Worm (Caenorhabditis elegans) whole organism, L1 larva: ENCODE measurements around the gene lsm-4.
A peak's percentile ranks its signal among the peaks of the same experiment; 100 is the strongest.

Source experiments
- C04F5.9 ChIP-seq: sonication (generic microtip); optimal IDR thresholded peaks from 2 replicates; lab custom pipeline; 2016; ENCODE audit warnings: missing genetic modification characterization, missing compliant biosample characterization
- C16A3.4 ChIP-seq: fragments of 150-350 bp; optimal IDR thresholded peaks from 2 replicates; lab custom pipeline; 2014; ENCODE audit warnings: missing biosample characterization, missing genetic modification characterization
- F16B12.6 ChIP-seq: fragments of 150-350 bp; optimal IDR thresholded peaks from 2 replicates; lab custom pipeline; 2014; ENCODE audit warnings: missing biosample characterization, missing genetic modification characterization
- Y116A8C.19 ChIP-seq: sonication (generic microtip); optimal IDR thresholded peaks from 2 replicates; lab custom pipeline; 2016; ENCODE audit warnings: missing compliant biosample characterization, missing genetic modification characterization, borderline replicate concordance
- alr-1 ChIP-seq: fragments of 200-800 bp; sonication (Bioruptor generic); optimal IDR thresholded peaks from 2 replicates; lab custom pipeline; 2018; ENCODE audit warnings: borderline replicate concordance, mild to moderate bottlenecking, missing genetic modification characterization, missing compliant biosample characterization
- blmp-1 ChIP-seq: fragments of 150-350 bp; optimal IDR thresholded peaks from 2 replicates; lab custom pipeline; 2014; ENCODE audit warnings: missing biosample characterization, missing genetic modification characterization
- ces-1 ChIP-seq: fragments of 150-350 bp; optimal IDR thresholded peaks from 2 replicates; lab custom pipeline; 2014; ENCODE audit warnings: missing biosample characterization, missing genetic modification reagents, missing genetic modification characterization
- efl-1 ChIP-seq, 4 experiments: fragments of 150-350 bp; optimal IDR thresholded peaks in 3 of 4; peaks in 1 of 4; 1 replicate in 1 of 4; 2 replicates in 3 of 4; lab custom pipeline; 2014; ENCODE audit warnings: missing biosample characterization in 2 of 4, missing genetic modification characterization in 2 of 4, missing genetic modification reagents in 2 of 4
- elt-2 ChIP-seq: sonication (generic microtip); optimal IDR thresholded peaks from 2 replicates; lab custom pipeline; 2016; ENCODE audit warnings: missing genetic modification characterization, mild to moderate bottlenecking, inconsistent platforms, missing compliant biosample characterization, missing genetic modification reagents
- elt-3 ChIP-seq, 6 experiments: fragments of 150-350 bp in 1 of 6; sonication (generic microtip); optimal IDR thresholded peaks; 2 replicates each; lab custom pipeline; 2017 to 2018; ENCODE audit warnings: missing biosample characterization in 6 of 6, missing genetic modification characterization in 6 of 6, inconsistent platforms in 1 of 6
- fkh-10 ChIP-seq: sonication (generic microtip); optimal IDR thresholded peaks from 2 replicates; lab custom pipeline; 2017; ENCODE audit warnings: missing biosample characterization, missing genetic modification reagents, missing genetic modification characterization
- fkh-4 ChIP-seq: sonication (generic microtip); optimal IDR thresholded peaks from 2 replicates; lab custom pipeline; 2016; ENCODE audit warnings: missing compliant biosample characterization, missing genetic modification characterization, borderline replicate concordance
- fkh-8 ChIP-seq: sonication (generic microtip); optimal IDR thresholded peaks from 2 replicates; lab custom pipeline; 2016; ENCODE audit warnings: mild to moderate bottlenecking, missing genetic modification characterization, missing compliant biosample characterization
- grh-1 ChIP-seq: fragments of 200-800 bp; sonication (Bioruptor generic); IDR thresholded peaks from 2 replicates; pipeline ENCODE4 v1.3.6; 2022; ENCODE audit warnings: missing genetic modification reagents, missing genetic modification characterization, missing compliant biosample characterization
- hlh-4 ChIP-seq: sonication (generic microtip); optimal IDR thresholded peaks from 2 replicates; lab custom pipeline; 2016; ENCODE audit warnings: mild to moderate bottlenecking, missing genetic modification characterization, missing compliant biosample characterization
- irx-1 ChIP-seq: sonication (generic microtip); optimal IDR thresholded peaks from 2 replicates; lab custom pipeline; 2016; ENCODE audit warnings: missing genetic modification characterization, missing compliant biosample characterization
- isw-1 ChIP-seq: fragments of 200-800 bp; sonication (Bioruptor generic); IDR thresholded peaks from 2 replicates; pipeline ENCODE4 v1.3.6; 2022; ENCODE audit warnings: missing genetic modification characterization, missing compliant biosample characterization
- lin-13 ChIP-seq: fragments of 150-350 bp; optimal IDR thresholded peaks from 2 replicates; lab custom pipeline; 2014; ENCODE audit warnings: missing biosample characterization, missing genetic modification reagents, missing genetic modification characterization
- lin-14 ChIP-seq: fragments of 200-800 bp; sonication (Bioruptor generic); optimal IDR thresholded peaks from 2 replicates; lab custom pipeline; 2018; ENCODE audit warnings: mild to moderate bottlenecking, missing genetic modification characterization, moderate library complexity, missing compliant biosample characterization
- lin-35 ChIP-seq, 2 experiments: fragments of 150-350 bp; optimal IDR thresholded peaks; 2 replicates each; lab custom pipeline; 2014; ENCODE audit warnings: missing biosample characterization in 2 of 2, missing genetic modification characterization in 2 of 2, missing genetic modification reagents in 2 of 2
- lir-3 ChIP-seq: sonication (generic microtip); optimal IDR thresholded peaks from 2 replicates; lab custom pipeline; 2016; ENCODE audit warnings: mild to moderate bottlenecking, missing genetic modification characterization, moderate library complexity, missing compliant biosample characterization; ENCODE audit not compliant: poor library complexity
- mdl-1 ChIP-seq, 2 experiments: fragments of 150-350 bp; optimal IDR thresholded peaks; 2 replicates each; lab custom pipeline; 2014 to 2017; ENCODE audit warnings: missing biosample characterization in 2 of 2, missing genetic modification characterization in 2 of 2, inconsistent platforms in 1 of 2
- nhr-11 ChIP-seq: fragments of 150-350 bp; optimal IDR thresholded peaks from 2 replicates; lab custom pipeline; 2014; ENCODE audit warnings: missing biosample characterization, missing genetic modification characterization
- nhr-19 ChIP-seq: fragments of 200-800 bp; sonication (Bioruptor generic); conservative IDR thresholded peaks from 2 replicates; pipeline ENCODE4 v1.3.6; 2022; ENCODE audit warnings: missing genetic modification characterization, missing compliant biosample characterization
- nhr-237 ChIP-seq: fragments of 150-350 bp; optimal IDR thresholded peaks from 2 replicates; lab custom pipeline; 2014; ENCODE audit warnings: missing biosample characterization, missing genetic modification characterization
- nhr-28 ChIP-seq: fragments of 150-350 bp; optimal IDR thresholded peaks from 2 replicates; lab custom pipeline; 2014; ENCODE audit warnings: missing biosample characterization, missing genetic modification characterization
- nhr-47 ChIP-seq: sonication (generic microtip); optimal IDR thresholded peaks from 2 replicates; lab custom pipeline; 2016; ENCODE audit warnings: mild to moderate bottlenecking, missing genetic modification characterization, moderate library complexity, missing compliant biosample characterization
- nhr-84 ChIP-seq: sonication (generic microtip); optimal IDR thresholded peaks from 2 replicates; lab custom pipeline; 2017; ENCODE audit warnings: missing biosample characterization, missing genetic modification characterization
- nhr-85 ChIP-seq: sonication (generic microtip); peaks from one replicate; lab custom pipeline; 2016; ENCODE audit warnings: missing genetic modification characterization, inconsistent platforms, missing compliant biosample characterization
- pax-3 ChIP-seq: fragments of 200-800 bp; sonication (Bioruptor generic); optimal IDR thresholded peaks from 2 replicates; lab custom pipeline; 2018; ENCODE audit warnings: mild to moderate bottlenecking, missing genetic modification characterization, moderate library complexity, missing compliant biosample characterization
- skn-1 ChIP-seq: fragments of 150-350 bp; optimal IDR thresholded peaks from 2 replicates; lab custom pipeline; 2014; ENCODE audit warnings: missing biosample characterization, missing genetic modification characterization
- snpc-4 ChIP-seq: fragments of 150-350 bp; optimal IDR thresholded peaks from 2 replicates; lab custom pipeline; 2014; ENCODE audit warnings: missing biosample characterization, missing genetic modification characterization
- snu-23 ChIP-seq: sonication (generic microtip); optimal IDR thresholded peaks from 2 replicates; lab custom pipeline; 2016; ENCODE audit warnings: missing genetic modification characterization, missing compliant biosample characterization
- sptf-1 ChIP-seq: fragments of 150-350 bp; optimal IDR thresholded peaks from 2 replicates; lab custom pipeline; 2014; ENCODE audit warnings: missing biosample characterization, missing genetic modification characterization
- tlp-1 ChIP-seq: fragments of 150-350 bp; optimal IDR thresholded peaks from 2 replicates; lab custom pipeline; 2014; ENCODE audit warnings: missing biosample characterization, missing genetic modification characterization
- unc-30 ChIP-seq: sonication (generic microtip); optimal IDR thresholded peaks from 2 replicates; lab custom pipeline; 2017; ENCODE audit warnings: missing biosample characterization, missing genetic modification characterization
- unc-86 ChIP-seq: sonication (generic microtip); optimal IDR thresholded peaks from 2 replicates; lab custom pipeline; 2016; ENCODE audit warnings: missing genetic modification characterization, missing compliant biosample characterization
- unc-98 ChIP-seq: fragments of 200-800 bp; sonication (Bioruptor generic); IDR thresholded peaks from 2 replicates; pipeline ENCODE4 v1.3.6; 2022; ENCODE audit warnings: missing genetic modification characterization, missing compliant biosample characterization
- zag-1 ChIP-seq: fragments of 150-350 bp; optimal IDR thresholded peaks from 2 replicates; lab custom pipeline; 2014; ENCODE audit warnings: missing biosample characterization, missing genetic modification characterization
- zip-4 ChIP-seq: fragments of 200-800 bp; sonication (Bioruptor generic); optimal IDR thresholded peaks from 2 replicates; lab custom pipeline; 2018; ENCODE audit warnings: mild to moderate bottlenecking, missing genetic modification characterization, moderate library complexity, missing compliant biosample characterization
- ztf-11 ChIP-seq, 2 experiments: sonication (generic microtip); optimal IDR thresholded peaks; 2 replicates each; lab custom pipeline; 2016 to 2017; ENCODE audit warnings: missing genetic modification characterization in 2 of 2, missing biosample characterization in 1 of 2, missing compliant biosample characterization in 1 of 2
- ztf-4 ChIP-seq: fragments of 150-350 bp; optimal IDR thresholded peaks from 2 replicates; lab custom pipeline; 2014; ENCODE audit warnings: missing biosample characterization, missing genetic modification characterization

Gene lsm-4

DNA sequence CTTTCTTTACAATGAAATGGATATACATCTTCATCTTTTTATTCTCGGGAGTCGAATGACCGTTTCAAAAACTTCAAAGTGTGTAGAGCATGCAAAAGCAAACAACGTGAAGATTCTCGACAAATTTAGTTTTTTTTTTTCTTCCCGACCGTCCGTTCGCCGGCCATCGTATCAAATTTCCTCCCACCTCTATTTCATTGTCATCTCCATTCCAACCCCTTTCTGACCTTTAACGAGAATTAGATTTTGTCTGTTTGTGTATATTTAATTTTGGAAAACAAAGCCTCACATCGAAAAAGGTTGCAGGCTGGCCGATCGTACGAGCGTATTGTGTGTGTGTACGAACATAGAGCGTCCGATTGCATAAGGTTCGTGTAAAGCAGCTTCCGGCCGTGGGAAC is 46.1 kb upstream of the lsm-4 start, which contains the start of gene C30G12.1:
C30G12.1 (plus strand) TSS at position 301 of the 400 bp plus-strand sequence.
- no peak for TF ChIP-seq pax-3 (tag; lab: Kevin White, UChicago)
- TF ChIP-seq fkh-8, result no peak
- TF ChIP-seq unc-86 (tag; lab: Kevin White, UChicago), result no peak
- TF ChIP-seq lin-13 (GFP tag; lab: Kevin White, UChicago), result no peak
- no peak for TF ChIP-seq efl-1 (optimal IDR thresholded peaks at IDR 0.05; lab: Kevin White, UChicago)
- peak in 1 of 2 experiments; percentile 17 for TF ChIP-seq efl-1 (GFP tag; optimal IDR thresholded peaks at IDR 0.05 in 1 of 2; lab: Kevin White, UChicago)
- no peak for TF ChIP-seq grh-1 (GFP tag; lab: Robert Waterston, UW)
- no peak for TF ChIP-seq tlp-1 (tag; lab: Kevin White, UChicago)
- TF ChIP-seq ces-1 (GFP tag; lab: Kevin White, UChicago), result no peak

DNA sequence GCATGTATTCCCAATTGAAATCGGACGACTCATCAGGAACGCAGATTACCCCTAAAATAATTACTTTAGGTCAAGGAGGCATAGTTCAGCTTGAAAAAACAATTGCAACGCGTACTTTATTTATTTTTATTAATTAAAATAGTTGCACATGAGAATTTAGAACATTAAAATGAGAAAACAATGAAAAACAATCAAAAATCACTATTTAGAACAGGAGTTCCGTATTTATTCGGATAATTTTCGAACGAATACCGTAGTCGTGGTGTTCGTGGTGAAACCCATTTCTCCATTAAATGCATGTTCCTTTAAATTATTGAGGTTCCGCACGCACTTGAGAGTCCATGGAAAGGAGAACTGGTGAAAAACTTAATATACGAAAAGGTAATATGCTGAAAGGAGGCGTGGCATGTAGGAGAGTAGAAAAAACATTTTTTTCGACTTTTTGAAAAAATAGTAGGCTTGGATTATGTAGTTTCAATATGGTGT is 45.3 kb upstream of the lsm-4 start, which contains the start of gene puf-8:
puf-8 (minus strand) TSS at position 51 of the 486 bp plus-strand sequence.
- TF ChIP-seq skn-1 (tag; lab: Kevin White, UChicago), result no peak
- TF ChIP-seq nhr-28 (tag; lab: Kevin White, UChicago), result no peak
- TF ChIP-seq snpc-4 (tag; lab: Kevin White, UChicago), result no peak
- TF ChIP-seq nhr-237, result no peak
- no peak for TF ChIP-seq unc-86 (tag; lab: Kevin White, UChicago)
- TF ChIP-seq fkh-8, result no peak
- no peak for TF ChIP-seq unc-98
- no peak for TF ChIP-seq Y116A8C.19

DNA sequence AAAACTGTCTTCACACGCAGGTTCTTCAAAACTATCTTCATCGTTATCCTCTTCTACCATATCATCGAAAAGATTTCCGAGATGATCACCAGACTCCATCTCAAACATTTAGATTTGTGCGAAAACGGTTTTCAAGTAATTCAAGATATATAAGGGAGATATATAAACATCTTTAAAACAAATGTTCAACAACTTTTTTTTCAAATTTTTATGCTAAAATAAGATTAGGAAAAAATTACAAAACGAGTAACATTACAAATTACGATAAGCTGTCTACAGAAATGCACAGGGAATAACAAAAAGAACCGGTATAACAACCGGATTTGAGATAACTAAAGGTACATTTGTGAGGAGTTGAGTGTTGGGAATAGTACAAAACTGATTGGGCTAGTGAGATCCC is 43.0 kb upstream of the lsm-4 start, which contains the start of gene C30G12.6:
C30G12.6 (minus strand) TSS at position 101 of the 400 bp plus-strand sequence.
- TF ChIP-seq fkh-4 (tag; lab: Kevin White, UChicago) (no peak), nhr-85 (peak; percentile 14), nhr-47 (tag; lab: Kevin White, UChicago) (no peak), hlh-4 (tag; lab: Kevin White, UChicago) (no peak), nhr-11 (tag; lab: Kevin White, UChicago) (no peak)

DNA sequence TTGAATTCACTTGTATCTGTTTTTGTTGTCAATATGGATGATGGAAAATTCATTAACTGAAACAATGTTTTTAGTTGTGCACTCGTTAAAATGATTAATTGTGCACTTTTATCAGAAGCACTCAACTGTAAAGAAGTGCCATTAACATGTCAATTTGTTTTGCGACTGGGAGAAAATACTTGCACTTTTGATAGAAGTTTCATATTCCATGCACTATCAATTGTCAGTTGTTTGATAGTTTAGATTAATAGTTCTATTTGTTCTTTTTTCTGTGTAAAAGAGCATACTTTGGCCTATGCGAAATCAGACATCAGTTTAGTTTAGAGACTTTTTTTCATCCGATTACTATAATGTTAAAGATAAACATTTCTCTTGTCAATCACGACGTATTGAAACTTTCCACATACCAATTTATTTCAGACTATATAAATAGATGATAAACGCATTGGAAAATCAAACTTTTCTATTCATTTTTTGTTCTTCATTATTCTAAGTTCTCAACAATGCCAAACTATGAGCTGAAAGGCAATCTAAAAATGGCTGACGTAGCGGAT is 37.0 kb upstream of the lsm-4 start, which contains the start of gene C30G12.2:
C30G12.2 (plus strand) TSS at position 504 of the 554 bp plus-strand sequence.
- TF ChIP-seq elt-2 (peak; percentile 61), ztf-4 (tag; lab: Kevin White, UChicago) (no peak), pax-3 (tag; lab: Kevin White, UChicago) (no peak)

DNA sequence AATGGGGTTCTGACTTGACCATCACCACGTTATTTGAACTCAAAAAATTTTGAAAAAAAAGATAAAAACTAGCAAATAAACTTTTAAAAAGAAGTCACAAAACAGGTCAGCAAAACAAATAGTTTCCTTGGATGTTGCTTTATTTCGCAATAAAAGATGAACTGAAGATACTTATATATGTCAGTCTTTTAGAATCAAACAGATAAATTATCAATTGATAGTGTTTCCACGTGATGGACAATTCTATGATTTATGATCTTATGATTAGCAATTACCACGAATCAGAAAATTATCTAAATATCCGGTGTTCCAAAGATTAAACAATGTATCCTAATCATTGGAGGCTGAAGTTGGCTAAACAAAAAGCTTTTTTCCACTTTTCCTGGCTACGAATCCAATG is 34.7 kb upstream of the lsm-4 start:
- TF ChIP-seq lin-14 (GFP tag; lab: Kevin White, UChicago), result peak; percentile 59
- TF ChIP-seq pax-3 (tag; lab: Kevin White, UChicago), result no peak
- TF ChIP-seq alr-1, result no peak
- TF ChIP-seq elt-2, result peak; percentile 53
- no peak for TF ChIP-seq unc-30 (tag; lab: Kevin White, UChicago)
- no peak for TF ChIP-seq isw-1 (GFP tag; lab: Robert Waterston, UW)
- no peak for TF ChIP-seq irx-1 (tag; lab: Kevin White, UChicago)
- peak in 1 of 2 experiments; percentile 57 for TF ChIP-seq lin-35 (GFP tag; optimal IDR thresholded peaks at IDR 0.05; lab: Kevin White, UChicago)
- no peak for TF ChIP-seq sptf-1 (tag; lab: Kevin White, UChicago)
- TF ChIP-seq ztf-11 (tag; optimal IDR thresholded peaks at IDR 0.05; lab: Kevin White, UChicago), result no peak
- TF ChIP-seq nhr-11 (tag; lab: Kevin White, UChicago), result no peak
- TF ChIP-seq nhr-84 (tag; lab: Kevin White, UChicago), result no peak
- no peak for TF ChIP-seq fkh-10 (GFP tag; lab: Kevin White, UChicago)
- peak in 5 of 6 experiments; percentile 50 to 97 (median 72) for TF ChIP-seq elt-3 (tag; optimal IDR thresholded peaks at IDR 0.05; lab: Kevin White, UChicago)
- peak; percentile 14 for TF ChIP-seq zip-4 (GFP tag; lab: Kevin White, UChicago)
- peak; percentile 47 for TF ChIP-seq nhr-19 (GFP tag; lab: Robert Waterston, UW)
- TF ChIP-seq zag-1, result no peak
- TF ChIP-seq skn-1 (tag; lab: Kevin White, UChicago), result peak; percentile 0
- TF ChIP-seq snu-23 (GFP tag; lab: Kevin White, UChicago), result no peak
- TF ChIP-seq fkh-4 (tag; lab: Kevin White, UChicago), result no peak
- no peak for TF ChIP-seq lin-13 (GFP tag; lab: Kevin White, UChicago)
- TF ChIP-seq F16B12.6 (tag; lab: Kevin White, UChicago), result no peak
- TF ChIP-seq C04F5.9 (tag; lab: Kevin White, UChicago), result no peak
- TF ChIP-seq blmp-1 (tag; lab: Kevin White, UChicago), result peak; percentile 37
- peak; percentile 8 for TF ChIP-seq C16A3.4
- no peak for TF ChIP-seq efl-1 (optimal IDR thresholded peaks at IDR 0.05; lab: Kevin White, UChicago)
- peak in 1 of 2 experiments; percentile 82 for TF ChIP-seq efl-1 (GFP tag; optimal IDR thresholded peaks at IDR 0.05 in 1 of 2; lab: Kevin White, UChicago)
- no peak for TF ChIP-seq mdl-1 (tag; optimal IDR thresholded peaks at IDR 0.05; lab: Kevin White, UChicago)
- no peak for TF ChIP-seq lir-3 (tag; lab: Kevin White, UChicago)
